Worm (Caenorhabditis elegans) whole organism, late embryonic: ENCODE results near the gene unc-2.

Source experiments
- C38D4.7 ChIP-seq: fragments of 200-800 bp; sonication (Bioruptor generic); optimal IDR thresholded peaks from 2 replicates; lab custom pipeline; 2018; ENCODE audit warnings: mild to moderate bottlenecking, missing genetic modification characterization, moderate library complexity, missing compliant biosample characterization
- K09A11.1 ChIP-seq: sonication (generic microtip); optimal IDR thresholded peaks from 2 replicates; lab custom pipeline; 2017; ENCODE audit warnings: antibody characterized with exemption, mild to moderate bottlenecking, missing genetic modification characterization, missing compliant biosample characterization; ENCODE audit not compliant: insufficient read depth
- T23F11.4 ChIP-seq: fragments of 200-800 bp; sonication (Bioruptor generic); optimal IDR thresholded peaks from 2 replicates; lab custom pipeline; 2018; ENCODE audit warnings: mild to moderate bottlenecking, missing genetic modification characterization, missing compliant biosample characterization
- Y22D7AL.16 ChIP-seq: sonication (generic microtip); optimal IDR thresholded peaks from 2 replicates; lab custom pipeline; 2016; ENCODE audit warnings: missing genetic modification characterization, missing compliant biosample characterization
- ceh-14 ChIP-seq: sonication (generic microtip); optimal IDR thresholded peaks from 2 replicates; lab custom pipeline; 2016; ENCODE audit warnings: missing genotype, missing genetic modification characterization, missing compliant biosample characterization
- ceh-18 ChIP-seq: sonication (generic microtip); optimal IDR thresholded peaks from 2 replicates; lab custom pipeline; 2016; ENCODE audit warnings: missing genetic modification characterization, missing compliant biosample characterization
- ceh-19 ChIP-seq: fragments of 200-800 bp; sonication (Bioruptor generic); optimal IDR thresholded peaks from 2 replicates; lab custom pipeline; 2018; ENCODE audit warnings: mild to moderate bottlenecking, missing genetic modification characterization, missing compliant biosample characterization
- ceh-2 ChIP-seq: sonication (generic microtip); optimal IDR thresholded peaks from 2 replicates; lab custom pipeline; 2016; ENCODE audit warnings: missing genotype, missing genetic modification characterization, missing compliant biosample characterization
- ceh-30 ChIP-seq: fragments of 150-350 bp; optimal IDR thresholded peaks from 2 replicates; lab custom pipeline; 2014; ENCODE audit warnings: missing biosample characterization, missing genetic modification characterization
- ceh-31 ChIP-seq: sonication (generic microtip); optimal IDR thresholded peaks from 2 replicates; lab custom pipeline; 2016; ENCODE audit warnings: missing genetic modification characterization, missing compliant biosample characterization
- ceh-45 ChIP-seq: fragments of 200-800 bp; sonication (Bioruptor generic); IDR thresholded peaks from 2 replicates; pipeline ENCODE4 v1.3.6; 2022; ENCODE audit warnings: missing genetic modification reagents, missing genetic modification characterization, missing compliant biosample characterization
- ceh-6 ChIP-seq: fragments of 200-800 bp; sonication (Bioruptor generic); optimal IDR thresholded peaks from 2 replicates; lab custom pipeline; 2018; ENCODE audit warnings: mild to moderate bottlenecking, missing genetic modification characterization, missing compliant biosample characterization
- ceh-9 ChIP-seq: sonication (generic microtip); optimal IDR thresholded peaks from 2 replicates; lab custom pipeline; 2016; ENCODE audit warnings: mild to moderate bottlenecking, missing genetic modification characterization, inconsistent platforms, missing compliant biosample characterization
- che-1 ChIP-seq: sonication (generic microtip); optimal IDR thresholded peaks from 2 replicates; lab custom pipeline; 2016; ENCODE audit warnings: mild to moderate bottlenecking, missing genetic modification characterization, missing compliant biosample characterization
- dve-1 ChIP-seq: sonication (generic microtip); optimal IDR thresholded peaks from 2 replicates; lab custom pipeline; 2017; ENCODE audit warnings: antibody characterized with exemption, mild to moderate bottlenecking, missing genetic modification characterization, missing compliant biosample characterization
- elt-2 ChIP-seq: sonication (generic microtip); optimal IDR thresholded peaks from 2 replicates; lab custom pipeline; 2016; ENCODE audit warnings: missing genetic modification reagents, missing genetic modification characterization, missing compliant biosample characterization
- elt-4 ChIP-seq: sonication (generic microtip); optimal IDR thresholded peaks from 2 replicates; lab custom pipeline; 2016; ENCODE audit warnings: missing genetic modification characterization, missing compliant biosample characterization
- eyg-1 ChIP-seq: sonication (generic microtip); optimal IDR thresholded peaks from 2 replicates; lab custom pipeline; 2016; ENCODE audit warnings: missing genotype, missing genetic modification characterization, missing compliant biosample characterization
- fax-1 ChIP-seq: sonication (generic microtip); optimal IDR thresholded peaks from 2 replicates; lab custom pipeline; 2016; ENCODE audit warnings: missing genotype, missing genetic modification characterization, missing compliant biosample characterization
- hlh-30 ChIP-seq: sonication (generic microtip); optimal IDR thresholded peaks from 2 replicates; lab custom pipeline; 2017; ENCODE audit warnings: antibody characterized with exemption, missing genetic modification characterization, missing compliant biosample characterization; ENCODE audit not compliant: insufficient read depth
- hlh-8 ChIP-seq: sonication (generic microtip); optimal IDR thresholded peaks from 2 replicates; lab custom pipeline; 2016; ENCODE audit warnings: missing genotype, missing genetic modification characterization, missing compliant biosample characterization
- madf-2 ChIP-seq: sonication (generic microtip); optimal IDR thresholded peaks from 2 replicates; lab custom pipeline; 2017; ENCODE audit warnings: missing genetic modification characterization, missing compliant biosample characterization
- mec-3 ChIP-seq: sonication (generic microtip); optimal IDR thresholded peaks from 2 replicates; lab custom pipeline; 2016; ENCODE audit warnings: borderline replicate concordance, missing genetic modification characterization, missing compliant biosample characterization
- npax-4 ChIP-seq: sonication (generic microtip); optimal IDR thresholded peaks from 2 replicates; lab custom pipeline; 2016; ENCODE audit warnings: missing genetic modification characterization, missing compliant biosample characterization
- odd-2 ChIP-seq: sonication (generic microtip); optimal IDR thresholded peaks from 2 replicates; lab custom pipeline; 2017; ENCODE audit warnings: antibody characterized with exemption, mild to moderate bottlenecking, missing genetic modification characterization, missing compliant biosample characterization
- pax-1 ChIP-seq: fragments of 150-350 bp; optimal IDR thresholded peaks from 2 replicates; lab custom pipeline; 2014; ENCODE audit warnings: missing biosample characterization, missing genetic modification characterization
- pros-1 ChIP-seq: fragments of 150-350 bp; optimal IDR thresholded peaks from 2 replicates; lab custom pipeline; 2014; ENCODE audit warnings: missing biosample characterization, missing genetic modification reagents, missing genetic modification characterization
- ref-2 ChIP-seq: sonication (generic microtip); optimal IDR thresholded peaks from 2 replicates; lab custom pipeline; 2016; ENCODE audit warnings: missing genetic modification characterization, missing compliant biosample characterization
- sox-2 ChIP-seq: fragments of 200-800 bp; sonication (Bioruptor generic); IDR thresholded peaks from 2 replicates; pipeline ENCODE4 v1.3.6; 2022; ENCODE audit warnings: missing genetic modification reagents, missing genetic modification characterization, missing compliant biosample characterization
- tbx-2 ChIP-seq: sonication (generic microtip); optimal IDR thresholded peaks from 2 replicates; lab custom pipeline; 2016; ENCODE audit warnings: missing genetic modification characterization, missing compliant biosample characterization
- ttx-3 ChIP-seq: sonication (generic microtip); optimal IDR thresholded peaks from 2 replicates; lab custom pipeline; 2016; ENCODE audit warnings: missing genetic modification reagents, missing genetic modification characterization, missing compliant biosample characterization
- unc-3 ChIP-seq, 2 experiments: fragments of 200-800 bp in 1 of 2; sonication (Bioruptor generic) in 1 of 2; sonication (generic microtip) in 1 of 2; conservative IDR thresholded peaks in 1 of 2; optimal IDR thresholded peaks in 1 of 2; 2 replicates each; pipeline versions ENCODE4 v1.3.6 to Lab custom; 2016 to 2022; ENCODE audit warnings: missing compliant biosample characterization in 2 of 2, missing genetic modification characterization in 2 of 2, missing genetic modification reagents in 1 of 2
- unc-42 ChIP-seq: sonication (generic microtip); optimal IDR thresholded peaks from 2 replicates; lab custom pipeline; 2016; ENCODE audit warnings: missing genotype, missing genetic modification characterization, missing compliant biosample characterization
- unc-86 ChIP-seq: sonication (generic microtip); optimal IDR thresholded peaks from 2 replicates; lab custom pipeline; 2016; ENCODE audit warnings: missing genetic modification characterization, missing compliant biosample characterization
- zip-5 ChIP-seq: sonication (generic microtip); optimal IDR thresholded peaks from 2 replicates; lab custom pipeline; 2016; ENCODE audit warnings: missing genetic modification characterization, missing compliant biosample characterization
- ztf-16 ChIP-seq: sonication (generic microtip); optimal IDR thresholded peaks from 2 replicates; lab custom pipeline; 2017; ENCODE audit warnings: missing genetic modification characterization, missing compliant biosample characterization

Gene unc-2

DNA sequence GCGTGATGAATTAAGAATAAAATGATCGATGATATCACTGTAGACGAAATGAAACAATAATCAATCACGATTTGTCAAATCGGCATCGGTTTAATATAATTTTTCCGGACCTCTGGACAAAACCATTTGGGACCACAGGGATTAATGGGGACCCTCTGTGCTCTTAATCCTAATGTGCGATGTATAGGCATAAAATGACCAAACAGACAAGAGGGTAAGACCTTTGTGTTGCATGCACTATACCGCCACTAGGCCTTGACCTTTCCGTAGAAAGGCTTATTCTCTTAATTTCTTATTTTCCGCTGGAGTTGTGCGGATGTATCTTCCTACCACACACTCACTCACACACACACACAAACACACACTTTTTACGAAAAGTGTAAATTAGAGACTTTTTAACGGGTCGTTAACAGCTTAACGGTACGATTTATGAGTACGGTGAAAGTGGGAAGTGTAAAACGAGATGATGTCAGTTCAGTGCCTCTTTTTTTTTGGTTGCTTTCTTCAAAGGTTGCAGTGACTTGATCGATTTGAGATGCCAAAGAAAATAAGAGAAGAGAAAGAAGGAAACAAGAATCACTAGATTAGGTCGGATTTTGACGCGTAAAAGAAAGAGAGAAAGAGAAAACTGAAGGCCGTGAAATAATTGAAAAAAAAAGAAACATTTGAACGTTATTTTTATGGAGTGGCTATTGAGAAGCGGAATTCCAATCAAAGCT is 58.4 kb downstream of the unc-2 start:
- TF ChIP-seq elt-4 (tag; lab: Kevin White, UChicago) (no peak), unc-86 (no peak), zip-5 (tag; lab: Kevin White, UChicago) (no peak), ceh-2 (tag; lab: Kevin White, UChicago) (no peak), ref-2 (tag; lab: Kevin White, UChicago) (no peak), pax-1 (tag; lab: Kevin White, UChicago) (no peak), Y22D7AL.16 (no peak), ceh-45 (no peak), K09A11.1 (tag; lab: Kevin White, UChicago) (no peak), ceh-9 (tag; lab: Kevin White, UChicago) (no peak), hlh-8 (tag; lab: Kevin White, UChicago) (no peak), unc-3 (GFP tag; conservative IDR thresholded peaks at IDR 0.05; lab: Robert Waterston, UW) (no peak), unc-3 (tag; optimal IDR thresholded peaks at IDR 0.05; lab: Kevin White, UChicago) (no peak)
- TF ChIP-seq, all 69 proteins: peak for 0

DNA sequence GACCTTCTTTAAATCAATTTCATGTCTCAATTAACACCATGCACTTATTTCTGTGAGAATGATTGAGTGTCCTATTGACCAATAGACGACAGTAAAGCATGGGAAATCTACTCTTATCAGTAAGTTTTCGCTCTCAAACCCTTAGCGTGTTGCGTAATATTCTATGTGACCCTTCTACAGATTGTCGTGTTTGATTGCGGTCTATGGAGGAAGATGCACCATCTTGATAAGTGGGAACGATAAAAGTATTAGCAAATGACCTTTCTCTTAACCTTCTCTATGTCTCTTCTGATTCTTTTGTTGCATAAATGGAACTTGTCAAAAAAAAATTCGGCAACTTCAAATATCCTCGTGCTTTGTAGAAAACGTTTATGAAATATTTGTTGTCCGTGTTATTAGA is 59.4 kb downstream of the unc-2 start:
- no peak for TF ChIP-seq T23F11.4 (GFP tag; lab: Kevin White, UChicago)
- no peak for TF ChIP-seq hlh-8 (tag; lab: Kevin White, UChicago)
- TF ChIP-seq ceh-19 (GFP tag; lab: Kevin White, UChicago) = no peak
- peak; percentile 95 for TF ChIP-seq elt-2
- TF ChIP-seq ceh-6 (GFP tag; lab: Kevin White, UChicago) = no peak

- TF ChIP-seq npax-4 (tag; lab: Kevin White, UChicago) = no peak
- peak; percentile 14 for TF ChIP-seq tbx-2
- peak; percentile 5 for TF ChIP-seq ceh-31
- TF ChIP-seq sox-2 (GFP tag; lab: Robert Waterston, UW) = 0 out of 2 replicates have a peak, but pooled peaks have one; percentile 13
Observed at ce11 chrX:2700649-2701048, 62.7 kb downstream of the unc-2 start.

DNA sequence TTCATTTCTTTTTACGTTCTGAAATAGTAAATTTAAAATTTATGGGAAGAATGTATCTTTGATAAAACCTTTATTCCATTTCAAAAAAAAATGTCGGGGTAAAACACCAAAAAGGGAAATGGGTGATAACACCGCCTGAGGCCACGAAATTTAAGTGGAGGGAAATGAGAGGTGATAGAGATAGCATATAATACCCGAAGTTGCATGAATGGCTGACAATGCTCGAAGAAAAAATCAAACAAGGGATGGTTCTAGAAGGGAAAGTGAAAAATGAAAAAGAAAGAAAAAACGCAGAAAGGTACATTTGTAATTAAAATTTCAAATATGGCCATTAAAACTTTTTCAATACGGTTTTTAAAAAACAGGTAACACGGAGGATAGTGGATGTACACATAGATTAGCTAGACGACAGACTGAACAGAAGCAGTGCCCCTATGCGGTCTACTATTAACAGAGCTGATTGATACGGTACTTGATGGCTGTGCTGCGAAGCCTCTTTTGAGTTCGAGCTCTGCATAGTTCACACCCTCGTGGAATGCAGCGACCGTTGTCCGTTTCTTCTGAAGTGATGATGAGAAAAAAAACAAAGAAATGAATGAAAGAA is 65.0 kb downstream of the unc-2 start:
- TF ChIP-seq mec-3 (tag; lab: Kevin White, UChicago) (no peak), ztf-16 (no peak), dve-1 (no peak), fax-1 (no peak), ceh-30 (tag; lab: Kevin White, UChicago) (no peak), eyg-1 (tag; lab: Kevin White, UChicago) (no peak), sox-2 (GFP tag; lab: Robert Waterston, UW) (no peak), C38D4.7 (no peak), ttx-3 (tag; lab: Kevin White, UChicago) (no peak), odd-2 (tag; lab: Kevin White, UChicago) (no peak), ceh-18 (tag; lab: Kevin White, UChicago) (no peak), T23F11.4 (GFP tag; lab: Kevin White, UChicago) (no peak), ceh-45 (no peak), che-1 (tag; lab: Kevin White, UChicago) (no peak), ceh-14 (tag; lab: Kevin White, UChicago) (no peak), pros-1 (no peak)
- TF ChIP-seq, all 69 proteins: peak for 0

DNA sequence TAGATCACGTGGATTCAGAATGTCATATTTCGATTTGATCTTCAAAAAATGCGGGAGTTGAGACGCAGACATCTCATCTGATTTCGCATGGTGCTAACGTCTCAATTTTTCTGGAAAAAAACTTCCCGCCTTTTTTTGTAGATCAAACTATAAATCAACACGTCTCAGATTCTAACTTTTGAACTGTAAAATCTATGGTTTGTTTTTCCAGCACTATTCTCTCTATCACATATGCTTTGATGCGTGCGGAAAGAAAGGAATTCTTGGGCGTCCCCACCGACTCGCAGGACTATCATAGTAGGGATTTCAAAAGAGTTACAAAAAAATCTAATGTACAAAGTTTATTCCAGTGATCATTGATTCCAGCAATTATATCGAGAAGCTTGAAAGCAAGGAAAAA is 65.7 kb downstream of the unc-2 start:
- peak; percentile 8 for TF ChIP-seq hlh-30 (tag; lab: Kevin White, UChicago)
- no peak for TF ChIP-seq madf-2
- no peak for TF ChIP-seq unc-42 (tag; lab: Kevin White, UChicago)
